Worm (Caenorhabditis elegans): Measurements from ENCODE around the gene F40G12.6.

ce11 chrV:14273019-14273418 lies at the start of gene F40G12.6:
- no peak for TF ChIP-seq ztf-29 (GFP tag; IDR thresholded peaks at IDR 0.05)
- no peak for TF ChIP-seq flt-1 (GFP tag; IDR thresholded peaks at IDR 0.05)
- TF ChIP-seq cog-1 (tag; optimal IDR thresholded peaks at IDR 0.05): no peak
